Fruit fly (Drosophila melanogaster): ENCODE results near the gene CG11723.

DNA sequence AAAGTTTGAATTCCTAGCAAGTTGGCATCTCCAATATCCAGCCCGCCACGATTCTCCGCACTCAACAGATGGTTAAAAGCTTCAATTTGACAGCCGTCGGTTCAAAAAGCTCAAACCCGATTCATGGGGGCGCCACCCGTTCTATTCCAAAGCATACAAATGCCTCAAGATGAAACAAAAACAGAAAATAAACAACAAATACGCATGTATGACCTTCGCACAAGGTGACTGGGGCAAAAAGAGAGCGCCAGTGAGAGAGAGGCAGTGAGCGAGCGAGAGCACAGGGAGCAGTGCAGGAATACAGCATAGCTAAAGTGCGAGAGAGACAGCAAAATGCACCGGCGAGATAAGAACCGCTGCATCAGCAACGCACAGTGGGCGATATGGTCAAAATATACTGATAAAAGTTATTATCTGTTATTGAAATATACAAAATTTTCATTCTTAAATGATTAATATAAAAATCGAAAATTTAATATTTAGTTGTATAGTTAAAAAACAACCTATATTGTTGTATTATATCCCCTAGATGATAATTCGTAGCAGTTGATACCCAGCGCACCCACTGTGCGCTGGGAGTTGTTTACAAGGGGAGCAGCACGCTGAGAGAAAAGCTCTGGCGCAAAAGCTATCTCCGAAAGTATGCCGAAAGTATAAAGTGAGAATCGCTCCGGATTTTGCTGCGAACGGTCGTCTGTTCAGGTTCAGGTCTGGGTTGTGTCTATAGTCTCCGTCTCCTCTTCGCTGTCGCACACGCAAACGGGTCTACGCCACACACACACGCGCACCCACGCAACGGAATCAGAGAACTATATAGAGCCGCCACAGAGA is 16.7 kb downstream of the CG11723 start, which contains the start of gene Glyp:
- TF ChIP-seq tj (GFP tag; optimal IDR thresholded peaks at IDR 0.05) (peak; percentile 100), CG12768 (GFP tag; optimal IDR thresholded peaks at IDR 0.05) (peak; percentile 99), kay (GFP tag; ENCODE audit: borderline replicate concordance) (peak; percentile 97), pad (GFP tag; optimal IDR thresholded peaks at IDR 0.05) (peak; percentile 97), CG1620 (GFP tag; optimal IDR thresholded peaks at IDR 0.05) (peak; percentile 90), Crg-1 (GFP tag; optimal IDR thresholded peaks at IDR 0.05) (peak; percentile 96), CG7045 (GFP tag; optimal IDR thresholded peaks at IDR 0.05) (peak; percentile 99), CG33017 (tag; optimal IDR thresholded peaks at IDR 0.05) (peak; percentile 99)
